Worm (Caenorhabditis elegans) whole organism, L4 larva: Measurements from ENCODE around the gene slc-9B.2.
A peak's percentile ranks its signal among the peaks of the same experiment; 100 is the strongest.

Experiments used
- F10B5.3 ChIP-seq: sonication (generic microtip); optimal IDR thresholded peaks from 2 replicates; lab custom pipeline; 2016; ENCODE audit warnings: mild to moderate bottlenecking, missing genetic modification characterization, missing compliant biosample characterization
- F44E2.7 ChIP-seq: fragments of 200-800 bp; sonication (Bioruptor generic); IDR thresholded peaks from 2 replicates; pipeline ENCODE4 v2.1.2; 2022; ENCODE audit warnings: missing genetic modification characterization, missing compliant biosample characterization
- R02D3.7 ChIP-seq: fragments of 150-350 bp; sonication (generic microtip); optimal IDR thresholded peaks from 3 replicates; lab custom pipeline; 2014; ENCODE audit warnings: missing biosample characterization, missing genetic modification characterization
- aha-1 ChIP-seq: fragments of 150-350 bp; peaks from one replicate; lab custom pipeline; 2014; ENCODE audit warnings: missing biosample characterization, missing genetic modification characterization
- ama-1 ChIP-seq: fragments of 150-350 bp; optimal IDR thresholded peaks from 2 replicates; lab custom pipeline; 2014; ENCODE audit warnings: inconsistent platforms, mixed read lengths
- attf-4 ChIP-seq: sonication (generic microtip); optimal IDR thresholded peaks from 3 replicates; lab custom pipeline; 2017; ENCODE audit warnings: missing biosample characterization, missing genetic modification characterization
- ceh-20 ChIP-seq: fragments of 200-800 bp; sonication (Bioruptor generic); IDR thresholded peaks from 2 replicates; pipeline ENCODE4 v1.3.6; 2022; ENCODE audit warnings: missing genetic modification reagents, missing genetic modification characterization, missing compliant biosample characterization
- ceh-28 ChIP-seq: fragments of 150-350 bp; optimal IDR thresholded peaks from 2 replicates; lab custom pipeline; 2014; ENCODE audit warnings: missing biosample characterization, missing genetic modification reagents, missing genetic modification characterization
- ceh-32 ChIP-seq: sonication (generic microtip); optimal IDR thresholded peaks from 2 replicates; lab custom pipeline; 2016; ENCODE audit warnings: mild to moderate bottlenecking, missing genetic modification characterization, missing compliant biosample characterization; ENCODE audit not compliant: poor library complexity
- ceh-62 ChIP-seq: sonication (generic microtip); optimal IDR thresholded peaks from 2 replicates; lab custom pipeline; 2017; ENCODE audit warnings: missing biosample characterization, missing genetic modification characterization
- ces-1 ChIP-seq: fragments of 150-350 bp; sonication (generic microtip); optimal IDR thresholded peaks from 4 replicates; lab custom pipeline; 2014; ENCODE audit warnings: missing biosample characterization, missing genetic modification reagents, missing genetic modification characterization
- daf-16 ChIP-seq, 3 experiments: sonication (generic microtip); optimal IDR thresholded peaks; 2 replicates each; lab custom pipeline; 2016 to 2017; ENCODE audit warnings: missing genetic modification characterization in 3 of 3, missing genetic modification reagents in 3 of 3, mild to moderate bottlenecking in 2 of 3, missing compliant biosample characterization in 2 of 3, missing biosample characterization in 1 of 3, moderate library complexity in 1 of 3
- daf-19 ChIP-seq: fragments of 200-800 bp; sonication (Bioruptor generic); conservative IDR thresholded peaks from 2 replicates; pipeline ENCODE4 v1.3.6; 2022; ENCODE audit warnings: missing genetic modification characterization, missing compliant biosample characterization
- dmd-6 ChIP-seq: fragments of 200-800 bp; sonication (Bioruptor generic); IDR thresholded peaks from 2 replicates; pipeline ENCODE4 v1.3.6; 2022; ENCODE audit warnings: missing genetic modification reagents, missing genetic modification characterization, missing compliant biosample characterization
- dmd-8 ChIP-seq: fragments of 200-800 bp; sonication (Bioruptor generic); IDR thresholded peaks from 2 replicates; pipeline ENCODE4 v1.3.6; 2022; ENCODE audit warnings: missing genetic modification characterization, missing compliant biosample characterization
- hlh-11 ChIP-seq: fragments of 200-800 bp; sonication (Bioruptor generic); optimal IDR thresholded peaks from 2 replicates; lab custom pipeline; 2018; ENCODE audit warnings: mild to moderate bottlenecking, missing genetic modification characterization, missing compliant biosample characterization
- lim-7 ChIP-seq: fragments of 200-800 bp; sonication (Bioruptor generic); IDR thresholded peaks from 2 replicates; pipeline ENCODE4 v1.3.6; 2022; ENCODE audit warnings: missing genetic modification characterization, missing compliant biosample characterization
- lin-1 ChIP-seq: fragments of 200-800 bp; sonication (Bioruptor generic); IDR thresholded peaks from 2 replicates; pipeline ENCODE4 v1.3.6; 2022; ENCODE audit warnings: missing genetic modification reagents, missing genetic modification characterization, missing compliant biosample characterization
- lin-38 ChIP-seq: fragments of 200-800 bp; sonication (Bioruptor generic); IDR thresholded peaks from 2 replicates; pipeline ENCODE4 v1.3.6; 2022; ENCODE audit warnings: missing genetic modification reagents, missing genetic modification characterization, missing compliant biosample characterization
- lin-39 ChIP-seq: fragments of 150-350 bp; optimal IDR thresholded peaks from 2 replicates; lab custom pipeline; 2014; ENCODE audit warnings: missing biosample characterization, missing genetic modification reagents, missing genetic modification characterization
- lir-3 ChIP-seq: sonication (generic microtip); optimal IDR thresholded peaks from 2 replicates; lab custom pipeline; 2016; ENCODE audit warnings: mild to moderate bottlenecking, missing genetic modification characterization, missing compliant biosample characterization
- lsy-2 ChIP-seq, 2 experiments: fragments of 150-350 bp in 1 of 2; sonication (generic microtip) in 1 of 2; optimal IDR thresholded peaks; 2 replicates each; lab custom pipeline; 2014 to 2017; ENCODE audit warnings: missing biosample characterization in 2 of 2, missing genetic modification characterization in 2 of 2
- mdl-1 ChIP-seq, 2 experiments: fragments of 150-350 bp in 1 of 2; sonication (generic microtip) in 1 of 2; optimal IDR thresholded peaks; 2 replicates each; lab custom pipeline; 2014 to 2017; ENCODE audit warnings: missing biosample characterization in 2 of 2, missing genetic modification characterization in 2 of 2
- nhr-28 ChIP-seq: fragments of 150-350 bp; optimal IDR thresholded peaks from 2 replicates; lab custom pipeline; 2014; ENCODE audit warnings: missing biosample characterization, missing genetic modification characterization
- nhr-41 ChIP-seq: fragments of 200-800 bp; sonication (Bioruptor generic); IDR thresholded peaks from 2 replicates; pipeline ENCODE4 v1.3.6; 2022; ENCODE audit warnings: missing genetic modification reagents, missing genetic modification characterization, missing compliant biosample characterization
- nhr-42 ChIP-seq: fragments of 200-800 bp; sonication (Bioruptor generic); IDR thresholded peaks from 2 replicates; pipeline ENCODE4 v1.3.6; 2022; ENCODE audit warnings: missing genetic modification characterization, missing compliant biosample characterization
- pqm-1 ChIP-seq: sonication (generic microtip); optimal IDR thresholded peaks from 2 replicates; lab custom pipeline; 2017; ENCODE audit warnings: missing biosample characterization, missing genetic modification characterization
- snpc-1.2 ChIP-seq: fragments of 200-800 bp; sonication (Bioruptor generic); IDR thresholded peaks from 2 replicates; pipeline ENCODE4 v1.3.6; 2022; ENCODE audit warnings: missing genetic modification reagents, missing genetic modification characterization, missing compliant biosample characterization
- spr-1 ChIP-seq: sonication (generic microtip); optimal IDR thresholded peaks from 2 replicates; lab custom pipeline; 2016; ENCODE audit warnings: mild to moderate bottlenecking, missing genetic modification characterization, missing compliant biosample characterization
- tra-1 ChIP-seq: fragments of 200-800 bp; sonication (Bioruptor generic); IDR thresholded peaks from 2 replicates; pipeline ENCODE4 v1.3.6; 2022; ENCODE audit warnings: missing genetic modification reagents, missing genetic modification characterization, missing compliant biosample characterization
- unc-39 ChIP-seq: sonication (generic microtip); optimal IDR thresholded peaks from 2 replicates; lab custom pipeline; 2017; ENCODE audit warnings: missing biosample characterization, missing genetic modification characterization
- unc-62 ChIP-seq, 3 experiments: fragments of 150-350 bp in 1 of 3; sonication (generic microtip); optimal IDR thresholded peaks in 2 of 3; peaks in 1 of 3; 1 replicate in 1 of 3; 2 replicates in 2 of 3; lab custom pipeline; 2014 to 2017; ENCODE audit warnings: missing biosample characterization in 3 of 3, missing genetic modification characterization in 3 of 3, missing genetic modification reagents in 3 of 3, missing genotype in 1 of 3
- vab-7 ChIP-seq: fragments of 200-800 bp; sonication (Bioruptor generic); IDR thresholded peaks from 2 replicates; pipeline ENCODE4 v1.3.6; 2022; ENCODE audit warnings: missing genetic modification reagents, missing genetic modification characterization, missing compliant biosample characterization

slc-9B.2 gene

ce11 chrV:16298669-16299068 lies 40.2 kb upstream of the slc-9B.2 start, which contains the start of gene srbc-84:
TSS of gene srbc-84 (plus strand) at chrV:16298969.
- TF ChIP-seq tra-1 (GFP tag; lab: Robert Waterston, UW) (no peak), ceh-20 (GFP tag; lab: Robert Waterston, UW) (no peak)

- TF ChIP-seq lin-1, result no peak
- no peak for TF ChIP-seq dmd-8
- no peak for TF ChIP-seq vab-7
- no peak for TF ChIP-seq aha-1
- no peak for TF ChIP-seq nhr-41 (GFP tag; lab: Robert Waterston, UW)
- TF ChIP-seq daf-19 (GFP tag; lab: Robert Waterston, UW), result no peak
- no peak for TF ChIP-seq spr-1
- TF ChIP-seq snpc-1.2 (GFP tag; lab: Robert Waterston, UW), result no peak
- no peak for TF ChIP-seq F44E2.7 (GFP tag; lab: Robert Waterston, UW)
- TF ChIP-seq F10B5.3, result no peak
- no peak for TF ChIP-seq ama-1 (lab: Kevin White, UChicago)
- TF ChIP-seq nhr-42 (GFP tag; lab: Robert Waterston, UW), result no peak
- no peak for TF ChIP-seq ceh-62 (tag; lab: Kevin White, UChicago)
- TF ChIP-seq ces-1 (GFP tag; lab: Kevin White, UChicago), result no peak
- TF ChIP-seq mdl-1 (tag; optimal IDR thresholded peaks at IDR 0.05; lab: Kevin White, UChicago), result no peak
- TF ChIP-seq ceh-32 (tag; lab: Kevin White, UChicago), result no peak
- TF ChIP-seq R02D3.7 (tag; lab: Kevin White, UChicago), result no peak
- no peak for TF ChIP-seq unc-39 (tag; lab: Kevin White, UChicago)
Measured at ce11 chrV:16299834-16300233, 39.0 kb upstream of the slc-9B.2 start.

ce11 chrV:16300276-16300675 lies 38.6 kb upstream of the slc-9B.2 start, which contains the start of gene srbc-82:
TSS of gene srbc-82 (plus strand) at chrV:16300576.
- TF ChIP-seq lir-3 (tag; lab: Kevin White, UChicago), result no peak
- TF ChIP-seq lin-38 (GFP tag; lab: Robert Waterston, UW), result no peak

ce11 chrV:16302439-16302838 lies 36.4 kb upstream of the slc-9B.2 start, which contains the start of the genes C31A11.13 and oac-6:
TSS of gene C31A11.13 (minus strand) at chrV:16302551.
TSS of gene oac-6 (plus strand) at chrV:16302717.
- TF ChIP-seq unc-62 (GFP tag; optimal IDR thresholded peaks at IDR 0.05 in 1 of 2; lab: Kevin White, UChicago) (peak in 1 of 2 experiments; percentile 65), unc-62 (tag; optimal IDR thresholded peaks at IDR 0.05; lab: Kevin White, UChicago) (no peak), dmd-6 (GFP tag; lab: Robert Waterston, UW) (no peak), pqm-1 (tag; lab: Kevin White, UChicago) (peak; percentile 37), dmd-8 (no peak), daf-16 (GFP tag; optimal IDR thresholded peaks at IDR 0.05; lab: Kevin White, UChicago) (no peak), daf-16 (tag; optimal IDR thresholded peaks at IDR 0.05; lab: Kevin White, UChicago) (peak; percentile 9), hlh-11 (no peak), lin-39 (tag; lab: Kevin White, UChicago) (no peak), lim-7 (GFP tag; lab: Robert Waterston, UW) (no peak), lsy-2 (tag; optimal IDR thresholded peaks at IDR 0.05; lab: Kevin White, UChicago) (no peak), attf-4 (tag; lab: Kevin White, UChicago) (no peak), ceh-28 (no peak), nhr-28 (peak; percentile 27)
- TF ChIP-seq, all 104 proteins: peak for 4

ce11 chrV:16307253-16307652 lies 31.6 kb upstream of the slc-9B.2 start, which contains the start of gene srxa-7:
TSS of gene srxa-7 (plus strand) at chrV:16307553.
- no peak for TF ChIP-seq attf-4 (tag; lab: Kevin White, UChicago)
- TF ChIP-seq, all 104 proteins: peak for 0
